Worm (Caenorhabditis elegans) whole organism, mixed stage, embryonic: ENCODE data around the gene F26F4.6.
A peak's percentile ranks its signal among the peaks of the same experiment; 100 is the strongest.

ENCODE experiments used
- M03D4.4 ChIP-seq: sonication (generic microtip); optimal IDR thresholded peaks from 2 replicates; lab custom pipeline; 2017; ENCODE audit warnings: mild to moderate bottlenecking, missing genetic modification characterization, missing compliant biosample characterization
- bed-3 ChIP-seq: fragments of 200-800 bp; sonication (Bioruptor generic); optimal IDR thresholded peaks from 3 replicates; lab custom pipeline; 2018; ENCODE audit warnings: mild to moderate bottlenecking, missing genetic modification characterization, moderate library complexity, missing compliant biosample characterization
- blmp-1 ChIP-seq: fragments of 150-350 bp; optimal IDR thresholded peaks from 2 replicates; lab custom pipeline; 2014; ENCODE audit warnings: missing biosample characterization, missing genetic modification characterization
- ceh-39 ChIP-seq: fragments of 150-350 bp; optimal IDR thresholded peaks from 2 replicates; lab custom pipeline; 2014; ENCODE audit warnings: missing biosample characterization, missing genetic modification characterization
- ceh-43 ChIP-seq: fragments of 200-800 bp; sonication (Bioruptor generic); optimal IDR thresholded peaks from 2 replicates; lab custom pipeline; 2018; ENCODE audit warnings: mild to moderate bottlenecking, missing genetic modification characterization, moderate library complexity, missing compliant biosample characterization
- ceh-83 ChIP-seq: fragments of 200-800 bp; sonication (Bioruptor generic); optimal IDR thresholded peaks from 2 replicates; lab custom pipeline; 2018; ENCODE audit warnings: mild to moderate bottlenecking, missing genetic modification characterization, missing compliant biosample characterization
- ces-1 ChIP-seq: fragments of 150-350 bp; optimal IDR thresholded peaks from 2 replicates; lab custom pipeline; 2014; ENCODE audit warnings: missing biosample characterization, missing genetic modification reagents, missing genetic modification characterization
- cnd-1 ChIP-seq: fragments of 200-800 bp; sonication (Bioruptor generic); optimal IDR thresholded peaks from 2 replicates; lab custom pipeline; 2018; ENCODE audit warnings: mild to moderate bottlenecking, missing genetic modification characterization, missing compliant biosample characterization
- drap-1 ChIP-seq: fragments of 200-800 bp; sonication (Bioruptor generic); optimal IDR thresholded peaks from 3 replicates; lab custom pipeline; 2018; ENCODE audit warnings: mild to moderate bottlenecking, missing genetic modification characterization, missing compliant biosample characterization
- elt-1 ChIP-seq: sonication (generic microtip); optimal IDR thresholded peaks from 2 replicates; lab custom pipeline; 2017; ENCODE audit warnings: missing genetic modification characterization, mild to moderate bottlenecking, missing compliant biosample characterization, antibody characterized with exemption, moderate library complexity, borderline replicate concordance; ENCODE audit not compliant: insufficient read depth
- elt-3 ChIP-seq: fragments of 150-350 bp; optimal IDR thresholded peaks from 2 replicates; lab custom pipeline; 2014; ENCODE audit warnings: missing biosample characterization, missing genetic modification characterization
- flh-1 ChIP-seq: fragments of 200-800 bp; sonication (Bioruptor generic); optimal IDR thresholded peaks from 2 replicates; lab custom pipeline; 2018; ENCODE audit warnings: mild to moderate bottlenecking, missing genetic modification characterization, moderate library complexity, missing compliant biosample characterization
- ham-2 ChIP-seq: fragments of 200-800 bp; sonication (Bioruptor generic); optimal IDR thresholded peaks from 2 replicates; lab custom pipeline; 2018; ENCODE audit warnings: mild to moderate bottlenecking, missing genetic modification characterization, missing compliant biosample characterization
- hlh-1 ChIP-seq: fragments of 150-350 bp; optimal IDR thresholded peaks from 2 replicates; lab custom pipeline; 2014; ENCODE audit warnings: missing biosample characterization, missing genetic modification reagents, missing genetic modification characterization
- lin-13 ChIP-seq: fragments of 150-350 bp; optimal IDR thresholded peaks from 2 replicates; lab custom pipeline; 2014; ENCODE audit warnings: missing biosample characterization, missing genetic modification characterization
- lin-32 ChIP-seq: fragments of 200-800 bp; sonication (Bioruptor generic); optimal IDR thresholded peaks from 2 replicates; lab custom pipeline; 2018; ENCODE audit warnings: mild to moderate bottlenecking, missing genetic modification characterization, missing compliant biosample characterization
- lsy-2 ChIP-seq: fragments of 150-350 bp; optimal IDR thresholded peaks from 2 replicates; lab custom pipeline; 2014; ENCODE audit warnings: missing biosample characterization, missing genetic modification characterization
- mab-5 ChIP-seq: fragments of 150-350 bp; optimal IDR thresholded peaks from 2 replicates; lab custom pipeline; 2014; ENCODE audit warnings: missing biosample characterization, missing genetic modification characterization
- mep-1 ChIP-seq: fragments of 150-350 bp; optimal IDR thresholded peaks from 2 replicates; lab custom pipeline; 2017; ENCODE audit warnings: missing biosample characterization, missing genetic modification reagents, missing genetic modification characterization, inconsistent platforms
- mls-2 ChIP-seq: sonication (generic microtip); optimal IDR thresholded peaks from 2 replicates; lab custom pipeline; 2016; ENCODE audit warnings: mild to moderate bottlenecking, missing genetic modification characterization, moderate library complexity, missing compliant biosample characterization
- nhr-12 ChIP-seq: fragments of 150-350 bp; optimal IDR thresholded peaks from 2 replicates; lab custom pipeline; 2014; ENCODE audit warnings: missing biosample characterization, missing genetic modification characterization
- nhr-2 ChIP-seq: fragments of 150-350 bp; optimal IDR thresholded peaks from 2 replicates; lab custom pipeline; 2014; ENCODE audit warnings: missing biosample characterization, missing genetic modification characterization
- nhr-237 ChIP-seq: fragments of 150-350 bp; optimal IDR thresholded peaks from 2 replicates; lab custom pipeline; 2014; ENCODE audit warnings: missing biosample characterization, missing genetic modification characterization
- nhr-28 ChIP-seq: fragments of 150-350 bp; optimal IDR thresholded peaks from 2 replicates; lab custom pipeline; 2014; ENCODE audit warnings: missing biosample characterization, missing genetic modification characterization
- nhr-76 ChIP-seq: sonication (generic microtip); optimal IDR thresholded peaks from 2 replicates; lab custom pipeline; 2017; ENCODE audit warnings: missing biosample characterization, missing genetic modification characterization
- pha-4 ChIP-seq: fragments of 150-350 bp; optimal IDR thresholded peaks from 2 replicates; lab custom pipeline; 2018; ENCODE audit warnings: missing biosample characterization, missing genetic modification reagents, missing genetic modification characterization
- sem-2 ChIP-seq: fragments of 200-800 bp; sonication (Bioruptor generic); optimal IDR thresholded peaks from 2 replicates; lab custom pipeline; 2018; ENCODE audit warnings: mild to moderate bottlenecking, missing genetic modification characterization, missing compliant biosample characterization
- snpc-4 ChIP-seq: fragments of 150-350 bp; optimal IDR thresholded peaks from 2 replicates; lab custom pipeline; 2014; ENCODE audit warnings: missing biosample characterization, missing genetic modification characterization
- sptf-1 ChIP-seq: sonication (generic microtip); optimal IDR thresholded peaks from 2 replicates; lab custom pipeline; 2017; ENCODE audit warnings: mild to moderate bottlenecking, missing genetic modification characterization, moderate library complexity, missing compliant biosample characterization
- tbx-8 ChIP-seq: fragments of 200-800 bp; sonication (Bioruptor generic); optimal IDR thresholded peaks from 2 replicates; lab custom pipeline; 2018; ENCODE audit warnings: mild to moderate bottlenecking, missing genetic modification characterization, moderate library complexity, missing compliant biosample characterization
- unc-120 ChIP-seq: sonication (generic microtip); optimal IDR thresholded peaks from 2 replicates; lab custom pipeline; 2017; ENCODE audit warnings: missing genetic modification characterization, missing compliant biosample characterization; ENCODE audit not compliant: poor library complexity, severe bottlenecking
- unc-39 ChIP-seq: fragments of 150-350 bp; optimal IDR thresholded peaks from 2 replicates; lab custom pipeline; 2014; ENCODE audit warnings: missing biosample characterization, missing genetic modification characterization
- unc-62 ChIP-seq: fragments of 150-350 bp; optimal IDR thresholded peaks from 2 replicates; lab custom pipeline; 2014; ENCODE audit warnings: missing biosample characterization, missing genetic modification reagents, missing genetic modification characterization
- zip-8 ChIP-seq: fragments of 150-350 bp; optimal IDR thresholded peaks from 2 replicates; lab custom pipeline; 2014; ENCODE audit warnings: missing biosample characterization, missing genetic modification characterization
- ztf-11 ChIP-seq: fragments of 150-350 bp; optimal IDR thresholded peaks from 2 replicates; lab custom pipeline; 2014; ENCODE audit warnings: missing biosample characterization, missing genetic modification characterization

The F26F4.6 gene

DNA sequence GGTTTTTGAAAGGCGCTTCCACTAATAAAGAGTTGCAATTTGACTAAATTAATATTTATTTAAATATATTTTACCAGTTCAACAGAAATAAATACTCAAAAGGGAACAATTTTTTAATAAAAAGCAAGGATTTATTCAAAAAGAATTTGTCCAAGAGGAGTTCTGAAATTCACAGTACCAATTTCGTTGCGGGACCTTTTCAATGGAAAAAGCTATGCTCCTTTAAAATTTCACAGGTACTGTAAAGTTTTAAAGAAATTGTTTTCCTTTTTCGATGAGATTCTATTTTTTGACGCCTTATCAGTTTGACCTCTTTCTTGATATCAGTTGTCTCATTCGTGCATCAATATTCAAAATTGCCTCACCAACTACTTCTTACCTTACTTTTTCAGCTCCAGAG, 6.8 kb upstream of the F26F4.6 start, which contains the start of gene tag-340:
tag-340 (plus strand) TSS at position 249 of the 400 bp plus-strand sequence.
- TF ChIP-seq M03D4.4 (no peak), cnd-1 (tag; lab: Kevin White, UChicago) (no peak), pha-4 (tag; lab: Kevin White, UChicago) (no peak), ham-2 (GFP tag; lab: Kevin White, UChicago) (no peak), sem-2 (GFP tag; lab: Kevin White, UChicago) (no peak), sptf-1 (tag; lab: Kevin White, UChicago) (no peak), lin-32 (no peak), drap-1 (GFP tag; lab: Kevin White, UChicago) (no peak), ceh-43 (GFP tag; lab: Kevin White, UChicago) (no peak), ceh-39 (tag; lab: Kevin White, UChicago) (no peak), unc-62 (GFP tag; lab: Kevin White, UChicago) (no peak), bed-3 (GFP tag; lab: Kevin White, UChicago) (no peak), tbx-8 (GFP tag; lab: Kevin White, UChicago) (no peak), elt-1 (tag; lab: Kevin White, UChicago) (no peak), ces-1 (GFP tag; lab: Kevin White, UChicago) (no peak), nhr-2 (tag; lab: Kevin White, UChicago) (no peak)

DNA sequence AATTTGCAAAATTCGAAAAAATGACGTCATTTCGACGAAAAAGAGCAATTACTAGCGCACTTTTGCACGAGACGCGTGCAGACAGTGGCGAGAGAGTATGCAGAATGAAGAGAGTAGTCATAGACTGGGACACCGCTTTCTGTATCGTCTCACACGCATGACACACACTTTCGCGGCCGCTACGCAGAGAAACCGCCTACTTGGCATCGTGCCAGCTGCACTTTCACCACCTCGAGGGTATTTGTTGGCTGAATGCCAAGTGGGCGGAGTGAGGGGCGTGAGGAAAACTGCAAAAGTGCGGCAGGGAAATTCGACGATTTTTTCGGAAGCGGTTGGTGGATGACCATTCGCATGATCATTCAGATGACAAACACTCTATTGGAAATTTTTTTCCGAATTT, 6.3 kb upstream of the F26F4.6 start:
- TF ChIP-seq sem-2 (GFP tag; lab: Kevin White, UChicago) = no peak
- peak; percentile 84 for TF ChIP-seq hlh-1 (tag; lab: Kevin White, UChicago)
- peak; percentile 86 for TF ChIP-seq cnd-1 (tag; lab: Kevin White, UChicago)
- TF ChIP-seq nhr-2 (tag; lab: Kevin White, UChicago) = peak; percentile 50
- TF ChIP-seq mab-5 (tag; lab: Kevin White, UChicago) = peak; percentile 61
- no peak for TF ChIP-seq nhr-28 (tag; lab: Kevin White, UChicago)
- peak; percentile 88 for TF ChIP-seq lsy-2
- TF ChIP-seq ham-2 (GFP tag; lab: Kevin White, UChicago) = peak; percentile 92
- TF ChIP-seq tbx-8 (GFP tag; lab: Kevin White, UChicago) = peak; percentile 41
- TF ChIP-seq ztf-11 (tag; lab: Kevin White, UChicago) = peak; percentile 91
- peak; percentile 84 for TF ChIP-seq ces-1 (GFP tag; lab: Kevin White, UChicago)
- peak; percentile 89 for TF ChIP-seq blmp-1 (tag; lab: Kevin White, UChicago)
- peak; percentile 91 for TF ChIP-seq lin-13 (tag; lab: Kevin White, UChicago)
- TF ChIP-seq elt-3 (tag; lab: Kevin White, UChicago) = peak; percentile 69
- peak; percentile 47 for TF ChIP-seq unc-39 (tag; lab: Kevin White, UChicago)
- no peak for TF ChIP-seq ceh-83 (GFP tag; lab: Kevin White, UChicago)
- peak; percentile 98 for TF ChIP-seq pha-4 (tag; lab: Kevin White, UChicago)
- TF ChIP-seq zip-8 (tag; lab: Kevin White, UChicago) = peak; percentile 42
- peak; percentile 89 for TF ChIP-seq unc-120
- peak; percentile 72 for TF ChIP-seq nhr-12 (tag; lab: Kevin White, UChicago)
- TF ChIP-seq nhr-76 (tag; lab: Kevin White, UChicago) = peak; percentile 29
- peak; percentile 84 for TF ChIP-seq drap-1 (GFP tag; lab: Kevin White, UChicago)
- peak; percentile 97 for TF ChIP-seq nhr-237 (tag; lab: Kevin White, UChicago)
- TF ChIP-seq ceh-43 (GFP tag; lab: Kevin White, UChicago) = peak; percentile 52
- TF ChIP-seq unc-62 (GFP tag; lab: Kevin White, UChicago) = peak; percentile 95
- TF ChIP-seq M03D4.4 = peak; percentile 86
- peak; percentile 96 for TF ChIP-seq mep-1 (tag; lab: Kevin White, UChicago)
- TF ChIP-seq sptf-1 (tag; lab: Kevin White, UChicago) = peak; percentile 88
- no peak for TF ChIP-seq bed-3 (GFP tag; lab: Kevin White, UChicago)
- peak; percentile 30 for TF ChIP-seq lin-32
- peak; percentile 85 for TF ChIP-seq ceh-39 (tag; lab: Kevin White, UChicago)
- no peak for TF ChIP-seq flh-1 (GFP tag; lab: Kevin White, UChicago)
- TF ChIP-seq snpc-4 = no peak
- TF ChIP-seq elt-1 (tag; lab: Kevin White, UChicago) = no peak
- TF ChIP-seq mls-2 (tag; lab: Kevin White, UChicago) = peak; percentile 83

DNA sequence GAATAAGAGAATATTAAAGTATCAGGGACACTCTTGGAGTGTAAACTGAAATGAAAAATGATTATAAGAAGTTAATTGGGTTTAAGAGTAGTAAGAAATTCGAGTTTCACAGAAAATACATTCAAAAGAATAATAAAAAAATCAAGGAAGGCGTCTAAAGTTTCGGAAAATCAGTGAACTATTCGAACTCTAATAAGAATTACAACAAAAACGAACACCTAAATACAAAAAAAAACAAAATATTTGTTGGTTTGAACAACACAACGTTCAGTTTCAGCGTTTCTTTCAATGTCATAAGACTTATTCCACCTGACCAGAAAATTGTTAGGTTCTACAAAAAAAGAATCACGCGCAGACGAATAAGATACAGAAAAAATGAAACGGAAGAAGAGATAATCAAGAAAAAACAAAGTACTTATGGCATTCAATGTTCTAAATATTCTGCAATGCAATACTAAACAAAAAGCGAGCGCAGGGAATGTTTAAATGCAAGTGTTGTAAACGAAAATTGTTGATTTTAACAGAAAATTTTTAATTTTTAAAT, 5.7 kb upstream of the F26F4.6 start, which contains the start of gene nhl-2:
nhl-2 (minus strand) TSS at position 51 of the 544 bp plus-strand sequence.
- TF ChIP-seq ceh-39 (tag; lab: Kevin White, UChicago) (no peak), drap-1 (GFP tag; lab: Kevin White, UChicago) (no peak), ztf-11 (tag; lab: Kevin White, UChicago) (no peak), nhr-28 (tag; lab: Kevin White, UChicago) (no peak), unc-39 (tag; lab: Kevin White, UChicago) (no peak), ham-2 (GFP tag; lab: Kevin White, UChicago) (no peak), cnd-1 (tag; lab: Kevin White, UChicago) (no peak), nhr-237 (tag; lab: Kevin White, UChicago) (no peak), mab-5 (tag; lab: Kevin White, UChicago) (no peak), hlh-1 (tag; lab: Kevin White, UChicago) (no peak), bed-3 (GFP tag; lab: Kevin White, UChicago) (no peak), nhr-12 (tag; lab: Kevin White, UChicago) (no peak), ces-1 (GFP tag; lab: Kevin White, UChicago) (no peak), elt-3 (tag; lab: Kevin White, UChicago) (no peak), mls-2 (tag; lab: Kevin White, UChicago) (no peak), lin-13 (tag; lab: Kevin White, UChicago) (no peak)
